Fruit fly (Drosophila melanogaster) Kc167 (cell line): ENCODE data around the gene Osi10a.

Experiments used
- Myc ChIP-seq: fragments of >200 bp; optimal IDR thresholded peaks from 2 replicates; lab custom pipeline; 2017; ENCODE audit warnings: missing external identifiers
- Sin3A ChIP-seq: fragments of >200 bp; optimal IDR thresholded peaks from 2 replicates; lab custom pipeline; 2018; ENCODE audit warnings: missing external identifiers
- h ChIP-seq: fragments of >200 bp; optimal IDR thresholded peaks from 3 replicates; lab custom pipeline; 2018; ENCODE audit warnings: missing external identifiers
- insv ChIP-seq: fragments of >200 bp; optimal IDR thresholded peaks from 3 replicates; lab custom pipeline; 2018; ENCODE audit warnings: missing external identifiers
- psq ChIP-seq: fragments of >200 bp; optimal IDR thresholded peaks from 2 replicates; lab custom pipeline; 2017; ENCODE audit warnings: missing external identifiers
- ttk ChIP-seq: sonication (Bioruptor generic); optimal IDR thresholded peaks from 2 replicates; lab custom pipeline; 2017; ENCODE audit warnings: missing external identifiers

dm6 chr3R:6244035-6244434, 19.7 kb upstream of the Osi10a start:
- TF ChIP-seq insv (lab: Kevin White, UChicago) = no peak
- TF ChIP-seq psq (lab: Kevin White, UChicago) = no peak
- TF ChIP-seq h = no peak
- TF ChIP-seq Myc (lab: Kevin White, UChicago) = no peak
- TF ChIP-seq Sin3A (lab: Kevin White, UChicago) = no peak
- TF ChIP-seq ttk (lab: Kevin White, UChicago) = no peak
